Fruit fly (Drosophila melanogaster) whole organism, embryonic: ENCODE data around the gene SelG.

Experiments
- Aef1 ChIP-seq: fragments of 200-800 bp; sonication (Bioruptor generic); IDR thresholded peaks from 3 replicates; pipeline ENCODE4 v1.3.6; 2022; ENCODE audit warnings: missing biosample characterization, missing genetic modification characterization
- Atf6 ChIP-seq: fragments of 200-800 bp; sonication (Bioruptor generic); IDR thresholded peaks from 2 replicates; pipeline ENCODE4 v1.3.6; 2022; ENCODE audit warnings: missing biosample characterization, missing genetic modification characterization
- CG10431 ChIP-seq: fragments of 200-800 bp; sonication (Bioruptor generic); optimal IDR thresholded peaks from 3 replicates; lab custom pipeline; 2018; ENCODE audit warnings: missing biosample characterization, mild to moderate bottlenecking, missing genetic modification characterization
- CG10462 ChIP-seq: fragments of 200-800 bp; sonication (Bioruptor generic); optimal IDR thresholded peaks from 2 replicates; lab custom pipeline; 2016; ENCODE audit warnings: missing biosample characterization, missing genetic modification characterization
- CG11504 ChIP-seq: fragments of 200-800 bp; sonication (Bioruptor generic); optimal IDR thresholded peaks from 3 replicates; lab custom pipeline; 2019; ENCODE audit warnings: missing biosample characterization, mild to moderate bottlenecking, missing genetic modification characterization, moderate library complexity
- CG11695 ChIP-seq: fragments of 200-800 bp; sonication (Bioruptor generic); IDR thresholded peaks from 3 replicates; pipeline ENCODE4 v1.3.6; 2022; ENCODE audit warnings: missing biosample characterization, missing genetic modification characterization
- CG11696 ChIP-seq: fragments of 200-800 bp; sonication (Bioruptor generic); IDR thresholded peaks from 2 replicates; pipeline ENCODE4 v1.3.6; 2022; ENCODE audit warnings: missing biosample characterization, missing genetic modification characterization
- CG12942 ChIP-seq: fragments of 200-800 bp; sonication (Bioruptor generic); optimal IDR thresholded peaks from 3 replicates; lab custom pipeline; 2016; ENCODE audit warnings: missing biosample characterization, missing genetic modification characterization
- CG13287 ChIP-seq: fragments of 200-800 bp; sonication (Bioruptor generic); IDR thresholded peaks from 2 replicates; pipeline ENCODE4 v1.3.6; 2022; ENCODE audit warnings: missing biosample characterization, missing genetic modification characterization; ENCODE audit not compliant: partially characterized antibody
- CG1529 ChIP-seq: fragments of 200-800 bp; sonication (Bioruptor generic); optimal IDR thresholded peaks from 3 replicates; lab custom pipeline; 2018; ENCODE audit warnings: missing biosample characterization, missing genetic modification characterization
- CG31224 ChIP-seq: fragments of 200-800 bp; sonication (Bioruptor generic); IDR thresholded peaks from 2 replicates; pipeline ENCODE4 v1.3.6; 2022; ENCODE audit warnings: missing biosample characterization, missing genetic modification characterization
- CG31441 ChIP-seq: fragments of 200-800 bp; sonication (Bioruptor generic); IDR thresholded peaks from 2 replicates; pipeline ENCODE4 v1.3.6; 2022; ENCODE audit warnings: missing biosample characterization, missing genetic modification characterization
- CG4282 ChIP-seq: fragments of 200-800 bp; sonication (Bioruptor generic); optimal IDR thresholded peaks from 2 replicates; lab custom pipeline; 2016; ENCODE audit warnings: missing biosample characterization, missing genetic modification characterization
- CG4617 ChIP-seq: fragments of 200-800 bp; sonication (Bioruptor generic); optimal IDR thresholded peaks from 3 replicates; lab custom pipeline; 2016; ENCODE audit warnings: missing biosample characterization, missing genetic modification characterization, borderline replicate concordance
- CG7556 ChIP-seq: fragments of 200-800 bp; sonication (Bioruptor generic); optimal IDR thresholded peaks from 2 replicates; lab custom pipeline; 2017; ENCODE audit warnings: missing biosample characterization, mild to moderate bottlenecking, missing genetic modification characterization
- CG8478 ChIP-seq: fragments of >200 bp; optimal IDR thresholded peaks from 2 replicates; lab custom pipeline; 2018
- D ChIP-seq, 2 experiments: fragments of 200-800 bp in 1 of 2; fragments of >200 bp in 1 of 2; sonication (Bioruptor generic) in 1 of 2; optimal IDR thresholded peaks; 2 replicates in 1 of 2; 3 replicates in 1 of 2; lab custom pipeline; 2017; ENCODE audit warnings: mild to moderate bottlenecking in 1 of 2, missing biosample characterization in 1 of 2, missing genetic modification characterization in 1 of 2, missing genetic modification reagents in 1 of 2
- D19B ChIP-seq: fragments of 200-800 bp; sonication (Bioruptor generic); optimal IDR thresholded peaks from 2 replicates; lab custom pipeline; 2017; ENCODE audit warnings: missing biosample characterization, mild to moderate bottlenecking, missing genetic modification characterization
- Dbx ChIP-seq: fragments of 200-800 bp; sonication (Bioruptor generic); IDR thresholded peaks from 3 replicates; pipeline ENCODE4 v1.3.6; 2022; ENCODE audit warnings: missing biosample characterization, missing genetic modification characterization
- E2f1 ChIP-seq: fragments of 200-800 bp; sonication (Bioruptor generic); IDR thresholded peaks from 2 replicates; pipeline ENCODE4 v1.3.6; 2022; ENCODE audit warnings: missing biosample characterization, missing genetic modification characterization
- Gug ChIP-seq: fragments of 200-800 bp; sonication (Bioruptor generic); IDR thresholded peaks from 4 replicates; pipeline ENCODE4 v1.3.6; 2022; ENCODE audit warnings: missing biosample characterization, missing genetic modification characterization
- H2.0 ChIP-seq: fragments of 200-800 bp; sonication (Bioruptor generic); IDR thresholded peaks from 2 replicates; pipeline ENCODE4 v1.3.6; 2022; ENCODE audit warnings: missing biosample characterization, missing genetic modification characterization
- HLH54F ChIP-seq: fragments of 200-800 bp; sonication (Bioruptor generic); optimal IDR thresholded peaks from 3 replicates; lab custom pipeline; 2016; ENCODE audit warnings: missing biosample characterization, missing genetic modification characterization
- HmgD ChIP-seq: fragments of 200-800 bp; sonication (Bioruptor generic); optimal IDR thresholded peaks from 3 replicates; lab custom pipeline; 2016; ENCODE audit warnings: missing biosample characterization, missing genetic modification characterization
- Mes4 ChIP-seq: fragments of 200-800 bp; sonication (Bioruptor generic); optimal IDR thresholded peaks from 2 replicates; lab custom pipeline; 2016; ENCODE audit warnings: missing biosample characterization, missing genetic modification characterization
- Opbp ChIP-seq: fragments of 200-800 bp; sonication (Bioruptor generic); IDR thresholded peaks from 3 replicates; pipeline ENCODE4 v1.3.6; 2022; ENCODE audit warnings: missing biosample characterization, missing genetic modification characterization; ENCODE audit not compliant: partially characterized antibody
- Optix ChIP-seq: fragments of 200-800 bp; sonication (Bioruptor generic); IDR thresholded peaks from 3 replicates; pipeline ENCODE4 v1.3.6; 2022; ENCODE audit warnings: missing biosample characterization, missing genetic modification characterization
- Scr ChIP-seq: fragments of 200-800 bp; sonication (Bioruptor generic); IDR thresholded peaks from 2 replicates; pipeline ENCODE4 v1.3.6; 2022; ENCODE audit warnings: missing biosample characterization, missing genetic modification characterization; ENCODE audit not compliant: partially characterized antibody
- Sry-β ChIP-seq: fragments of 200-800 bp; sonication (Bioruptor generic); optimal IDR thresholded peaks from 2 replicates; lab custom pipeline; 2018; ENCODE audit warnings: missing biosample characterization, mild to moderate bottlenecking, missing genetic modification characterization, moderate library complexity
- Trl ChIP-seq, 3 experiments: fragments of >200 bp in 2 of 3; fragments of 200-800 bp in 1 of 3; sonication (Bioruptor generic) in 1 of 3; optimal IDR thresholded peaks; 2 replicates in 1 of 3; 3 replicates in 2 of 3; lab custom pipeline; 2016 to 2017; ENCODE audit warnings: missing biosample characterization in 1 of 3, missing genetic modification characterization in 1 of 3
- Xbp1 ChIP-seq: fragments of 200-800 bp; sonication (Bioruptor generic); optimal IDR thresholded peaks from 3 replicates; lab custom pipeline; 2016; ENCODE audit warnings: missing biosample characterization, mild to moderate bottlenecking, missing genetic modification characterization
- aop ChIP-seq: fragments of 200-800 bp; sonication (Bioruptor generic); IDR thresholded peaks from 2 replicates; pipeline ENCODE4 v1.3.6; 2022; ENCODE audit warnings: missing biosample characterization, missing genetic modification characterization
- ap ChIP-seq: fragments of 200-800 bp; sonication (Bioruptor generic); IDR thresholded peaks from 2 replicates; pipeline ENCODE4 v1.3.6; 2022; ENCODE audit warnings: missing biosample characterization, missing genetic modification characterization
- ase ChIP-seq: fragments of 200-800 bp; sonication (Bioruptor generic); IDR thresholded peaks from 3 replicates; pipeline ENCODE4 v1.3.6; 2022; ENCODE audit warnings: missing biosample characterization, missing genetic modification characterization
- bab2 ChIP-seq: fragments of 200-800 bp; sonication (Bioruptor generic); optimal IDR thresholded peaks from 2 replicates; lab custom pipeline; 2016; ENCODE audit warnings: missing biosample characterization, missing genetic modification characterization
- eyg ChIP-seq: fragments of 200-800 bp; sonication (Bioruptor generic); optimal IDR thresholded peaks from 3 replicates; lab custom pipeline; 2016; ENCODE audit warnings: missing biosample characterization, missing genetic modification characterization
- fd64A ChIP-seq: fragments of 200-800 bp; sonication (Bioruptor generic); optimal IDR thresholded peaks from 3 replicates; lab custom pipeline; 2018; ENCODE audit warnings: missing biosample characterization, mild to moderate bottlenecking, missing genetic modification characterization
- ftz-f1 ChIP-seq: fragments of 200-800 bp; sonication (Bioruptor generic); optimal IDR thresholded peaks from 2 replicates; lab custom pipeline; 2016; ENCODE audit warnings: missing biosample characterization, missing genetic modification characterization
- gcm2 ChIP-seq: fragments of 200-800 bp; sonication (Bioruptor generic); optimal IDR thresholded peaks from 2 replicates; lab custom pipeline; 2016; ENCODE audit warnings: missing biosample characterization, missing genetic modification characterization
- hbn ChIP-seq: fragments of 200-800 bp; sonication (Bioruptor generic); IDR thresholded peaks from 2 replicates; pipeline ENCODE4 v1.3.6; 2022; ENCODE audit warnings: missing biosample characterization, missing genetic modification characterization; ENCODE audit not compliant: partially characterized antibody
- lab ChIP-seq: fragments of 200-800 bp; sonication (Bioruptor generic); optimal IDR thresholded peaks from 3 replicates; lab custom pipeline; 2017; ENCODE audit warnings: missing biosample characterization, missing genetic modification characterization, mild to moderate bottlenecking, moderate library complexity, missing genetic modification reagents
- nau ChIP-seq: fragments of 200-800 bp; sonication (Bioruptor generic); optimal IDR thresholded peaks from 3 replicates; lab custom pipeline; 2017; ENCODE audit warnings: missing biosample characterization, mild to moderate bottlenecking, missing genetic modification characterization, missing genetic modification reagents
- pb ChIP-seq: fragments of 200-800 bp; sonication (Bioruptor generic); optimal IDR thresholded peaks from 3 replicates; lab custom pipeline; 2016; ENCODE audit warnings: missing biosample characterization, missing genetic modification characterization
- pita ChIP-seq: fragments of 200-800 bp; sonication (Bioruptor generic); optimal IDR thresholded peaks from 2 replicates; lab custom pipeline; 2017; ENCODE audit warnings: missing biosample characterization, mild to moderate bottlenecking, missing genetic modification characterization
- psq ChIP-seq: fragments of 200-800 bp; sonication (Bioruptor generic); optimal IDR thresholded peaks from 2 replicates; lab custom pipeline; 2017; ENCODE audit warnings: missing biosample characterization, missing genetic modification characterization
- repo ChIP-seq: fragments of 200-800 bp; sonication (Bioruptor generic); optimal IDR thresholded peaks from 2 replicates; lab custom pipeline; 2016; ENCODE audit warnings: missing biosample characterization, missing genetic modification characterization
- stwl ChIP-seq: fragments of 200-800 bp; sonication (Bioruptor generic); optimal IDR thresholded peaks from 3 replicates; lab custom pipeline; 2018; ENCODE audit warnings: missing biosample characterization, mild to moderate bottlenecking, missing genetic modification characterization, moderate library complexity
- tgo ChIP-seq: fragments of 200-800 bp; sonication (Bioruptor generic); IDR thresholded peaks from 3 replicates; pipeline ENCODE4 v1.3.6; 2022; ENCODE audit warnings: missing biosample characterization, missing genetic modification characterization
- tin ChIP-seq: fragments of 200-800 bp; sonication (Bioruptor generic); optimal IDR thresholded peaks from 3 replicates; lab custom pipeline; 2016; ENCODE audit warnings: missing biosample characterization, missing genetic modification characterization
- tio ChIP-seq: fragments of 200-800 bp; sonication (Bioruptor generic); optimal IDR thresholded peaks from 2 replicates; lab custom pipeline; 2017; ENCODE audit warnings: missing biosample characterization, missing genetic modification characterization, inconsistent platforms
- ttk ChIP-seq: fragments of 200-800 bp; sonication (Bioruptor generic); IDR thresholded peaks from 2 replicates; pipeline ENCODE4 v2.1.2; 2022; ENCODE audit warnings: missing biosample characterization, missing genetic modification characterization
- wdn ChIP-seq: fragments of 200-800 bp; sonication (Bioruptor generic); IDR thresholded peaks from 2 replicates; pipeline ENCODE4 v1.3.6; 2022; ENCODE audit warnings: missing biosample characterization, missing genetic modification characterization

Gene SelG

dm6 chrX:11891682-11892179 lies 4.6 kb downstream of the SelG start, which contains the start of gene sicily (continued):
- TF ChIP-seq CG10462 (GFP tag; lab: Kevin White, UChicago) (no peak), CG11695 (no peak), Optix (no peak), ase (GFP tag; lab: Robert Waterston, UW) (no peak), pb (GFP tag; lab: Kevin White, UChicago) (no peak), nau (no peak), wdn (no peak), tin (GFP tag; lab: Kevin White, UChicago) (no peak), eyg (GFP tag; lab: Kevin White, UChicago) (no peak), Opbp (GFP tag; lab: Robert Waterston, UW) (no peak), psq (no peak), bab2 (GFP tag; lab: Kevin White, UChicago) (no peak), ttk (no peak), Dbx (GFP tag; lab: Robert Waterston, UW) (no peak), hbn (GFP tag; lab: Robert Waterston, UW) (0 out of 2 replicates have a peak, but pooled peaks have one; percentile 18), pita (GFP tag; lab: Kevin White, UChicago) (no peak), ap (GFP tag; lab: Robert Waterston, UW) (no peak), stwl (tag; lab: Kevin White, UChicago) (peak; percentile 39), lab (no peak), CG7556 (no peak), HmgD (GFP tag; lab: Kevin White, UChicago) (no peak), aop (GFP tag; lab: Robert Waterston, UW) (no peak), H2.0 (GFP tag; lab: Robert Waterston, UW) (no peak), CG10431 (GFP tag; lab: Kevin White, UChicago) (no peak), CG31224 (no peak), fd64A (no peak), Sry-β (peak; percentile 29), CG11696 (GFP tag; lab: Robert Waterston, UW) (no peak), Gug (GFP tag; lab: Robert Waterston, UW) (no peak), Xbp1 (GFP tag; lab: Kevin White, UChicago) (no peak), repo (GFP tag; lab: Kevin White, UChicago) (no peak), CG1529 (GFP tag; lab: Kevin White, UChicago) (no peak), CG12942 (GFP tag; lab: Kevin White, UChicago) (no peak), CG4617 (GFP tag; lab: Kevin White, UChicago) (no peak), Aef1 (GFP tag; lab: Robert Waterston, UW) (no peak), ftz-f1 (GFP tag; lab: Kevin White, UChicago) (no peak), CG13287 (GFP tag; lab: Robert Waterston, UW) (peak; percentile 51), CG4282 (GFP tag; lab: Kevin White, UChicago) (no peak), Atf6 (GFP tag; lab: Robert Waterston, UW) (no peak), CG11504 (tag; lab: Kevin White, UChicago) (no peak), Mes4 (GFP tag; lab: Kevin White, UChicago) (no peak), gcm2 (GFP tag; lab: Kevin White, UChicago) (no peak), tio (GFP tag; lab: Kevin White, UChicago) (no peak), D (optimal IDR thresholded peaks at IDR 0.05; lab: Kevin White, UChicago) (no peak), D (GFP tag; optimal IDR thresholded peaks at IDR 0.05; lab: Kevin White, UChicago) (no peak), D19B (no peak), HLH54F (GFP tag; lab: Kevin White, UChicago) (no peak), CG8478 (lab: Kevin White, UChicago) (no peak), Scr (GFP tag; lab: Robert Waterston, UW) (no peak), Trl (optimal IDR thresholded peaks at IDR 0.05; lab: Kevin White, UChicago) (no peak), Trl (GFP tag; optimal IDR thresholded peaks at IDR 0.05; lab: Kevin White, UChicago) (no peak), tgo (no peak), CG31441 (GFP tag; lab: Robert Waterston, UW) (no peak), E2f1 (GFP tag; lab: Robert Waterston, UW) (no peak)
